Worm (Caenorhabditis elegans) whole organism, midembryonic: ENCODE measurements around the gene F49E11.2.

Experiments
- T22C8.4 ChIP-seq: fragments of 200-800 bp; sonication (Bioruptor generic); IDR thresholded peaks from 2 replicates; pipeline ENCODE4 v1.3.6; 2022; ENCODE audit warnings: missing genetic modification characterization, missing compliant biosample characterization
- cog-1 ChIP-seq: sonication (generic microtip); optimal IDR thresholded peaks from 2 replicates; lab custom pipeline; 2016; ENCODE audit warnings: missing genetic modification characterization, missing compliant biosample characterization
- flt-1 ChIP-seq: fragments of 200-800 bp; sonication (Bioruptor generic); IDR thresholded peaks from 2 replicates; pipeline ENCODE4 v1.3.6; 2022; ENCODE audit warnings: missing genetic modification characterization, missing compliant biosample characterization
- klf-2 ChIP-seq: fragments of 200-800 bp; sonication (Bioruptor generic); conservative IDR thresholded peaks from 2 replicates; pipeline ENCODE4 v1.3.6; 2022; ENCODE audit warnings: missing genetic modification reagents, missing genetic modification characterization, missing compliant biosample characterization
- med-1 ChIP-seq: sonication (generic microtip); optimal IDR thresholded peaks from 2 replicates; lab custom pipeline; 2017; ENCODE audit warnings: missing genetic modification characterization, mild to moderate bottlenecking, missing compliant biosample characterization, antibody characterized with exemption, missing genetic modification reagents; ENCODE audit not compliant: insufficient read depth
- ref-1 ChIP-seq: fragments of 200-800 bp; sonication (Bioruptor generic); conservative IDR thresholded peaks from 2 replicates; pipeline ENCODE4 v1.3.6; 2022; ENCODE audit warnings: missing genetic modification reagents, missing genetic modification characterization, missing compliant biosample characterization
- tab-1 ChIP-seq: fragments of 200-800 bp; sonication (Bioruptor generic); IDR thresholded peaks from 2 replicates; pipeline ENCODE4 v1.3.6; 2022; ENCODE audit warnings: missing genetic modification characterization, missing compliant biosample characterization
- ztf-23 ChIP-seq: fragments of 200-800 bp; sonication (Bioruptor generic); IDR thresholded peaks from 2 replicates; pipeline ENCODE4 v1.3.6; 2022; ENCODE audit warnings: missing genetic modification reagents, missing genetic modification characterization, missing compliant biosample characterization
- ztf-29 ChIP-seq: fragments of 200-800 bp; sonication (Bioruptor generic); IDR thresholded peaks from 2 replicates; pipeline ENCODE4 v1.3.6; 2022; ENCODE audit warnings: missing genetic modification reagents, missing genetic modification characterization, missing compliant biosample characterization

F49E11.2 gene

ce11 chrIV:13059284-13059683 is 20.5 kb upstream of the F49E11.2 start, which contains the start of gene scl-3:
Gene scl-3 (plus strand): TSS chrIV:13059584.
- TF ChIP-seq ztf-23 (GFP tag; lab: Robert Waterston, UW) = no peak

DNA sequence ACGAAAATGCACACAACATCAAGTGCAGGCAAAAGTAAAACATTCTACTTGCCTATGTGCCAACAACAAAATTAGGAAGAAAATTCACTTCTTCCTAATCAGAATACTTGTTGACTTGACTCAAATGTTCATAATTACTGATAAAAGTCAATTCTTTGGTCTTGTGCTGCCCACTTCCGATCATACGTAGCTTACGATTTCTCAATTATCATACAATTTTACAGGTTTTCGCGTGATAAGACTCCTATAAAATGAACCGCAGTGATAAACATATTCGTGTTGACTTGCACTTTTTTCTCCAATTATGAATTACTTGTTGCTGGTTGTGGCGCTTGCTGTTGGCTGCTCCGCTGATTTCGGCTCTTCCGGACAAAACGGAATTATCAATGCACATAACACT is 18.6 kb upstream of the F49E11.2 start, which contains the start of gene scl-2:
scl-2 (plus strand) TSS at position 293 of the 400 bp plus-strand sequence.
- no peak for TF ChIP-seq tab-1 (GFP tag; lab: Robert Waterston, UW)
- TF ChIP-seq ztf-29 (GFP tag; lab: Robert Waterston, UW) = no peak
- TF ChIP-seq flt-1 (GFP tag; lab: Robert Waterston, UW) = no peak
- no peak for TF ChIP-seq cog-1 (tag; lab: Kevin White, UChicago)
- no peak for TF ChIP-seq T22C8.4 (GFP tag; lab: Robert Waterston, UW)
- no peak for TF ChIP-seq klf-2
- no peak for TF ChIP-seq ref-1 (GFP tag; lab: Robert Waterston, UW)
- TF ChIP-seq ztf-23 (GFP tag; lab: Robert Waterston, UW) = no peak

DNA sequence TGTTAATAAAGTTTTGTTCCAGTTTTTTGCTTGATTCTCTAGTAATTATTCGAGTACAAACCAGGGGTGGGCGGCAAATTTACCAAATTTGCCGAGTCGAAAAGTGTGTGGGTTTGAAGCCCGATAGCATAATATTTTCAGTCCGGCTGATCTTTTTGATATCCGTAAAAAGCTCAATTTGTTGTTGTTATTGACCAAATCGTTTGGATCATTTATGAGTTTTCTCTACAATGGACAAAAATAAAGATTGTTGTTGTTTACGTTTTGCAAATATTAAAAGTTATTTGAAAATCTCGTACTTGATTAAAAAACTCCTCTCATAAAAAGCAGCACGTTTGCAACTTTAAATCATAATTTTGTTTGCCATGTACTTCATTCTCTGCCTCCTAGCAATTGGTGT is 17.2 kb upstream of the F49E11.2 start, which contains the start of gene scl-1:
scl-1 (plus strand) TSS at position 301 of the 400 bp plus-strand sequence.
- TF ChIP-seq tab-1 (GFP tag; lab: Robert Waterston, UW) (no peak), T22C8.4 (GFP tag; lab: Robert Waterston, UW) (no peak), ref-1 (GFP tag; lab: Robert Waterston, UW) (no peak), flt-1 (GFP tag; lab: Robert Waterston, UW) (no peak), cog-1 (tag; lab: Kevin White, UChicago) (no peak), klf-2 (no peak), ztf-23 (GFP tag; lab: Robert Waterston, UW) (no peak), ztf-29 (GFP tag; lab: Robert Waterston, UW) (no peak), med-1 (GFP tag; lab: Kevin White, UChicago) (no peak)

DNA sequence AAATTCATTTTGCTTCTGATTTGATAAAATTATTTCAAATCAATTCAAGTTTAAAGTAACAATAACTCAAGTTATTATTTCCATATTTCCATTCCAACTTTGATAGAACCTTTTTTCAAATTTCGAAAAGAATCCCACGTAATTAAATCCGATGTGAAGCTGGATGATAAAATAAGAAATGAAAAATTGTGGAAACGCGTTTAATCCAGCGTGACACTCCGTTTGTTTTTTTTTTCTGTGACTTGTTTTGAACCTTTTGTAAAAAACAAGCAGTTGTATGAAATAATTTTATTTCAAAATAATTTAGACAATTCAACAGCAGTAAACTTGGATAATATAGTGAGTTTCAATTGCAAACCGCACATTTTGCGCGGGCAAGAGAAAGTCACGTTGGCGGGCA is 13.8 kb upstream of the F49E11.2 start, which contains the start of gene F49E11.7:
F49E11.7 (plus strand) TSS at position 301 of the 400 bp plus-strand sequence.
- no peak for TF ChIP-seq med-1 (GFP tag; lab: Kevin White, UChicago)

DNA sequence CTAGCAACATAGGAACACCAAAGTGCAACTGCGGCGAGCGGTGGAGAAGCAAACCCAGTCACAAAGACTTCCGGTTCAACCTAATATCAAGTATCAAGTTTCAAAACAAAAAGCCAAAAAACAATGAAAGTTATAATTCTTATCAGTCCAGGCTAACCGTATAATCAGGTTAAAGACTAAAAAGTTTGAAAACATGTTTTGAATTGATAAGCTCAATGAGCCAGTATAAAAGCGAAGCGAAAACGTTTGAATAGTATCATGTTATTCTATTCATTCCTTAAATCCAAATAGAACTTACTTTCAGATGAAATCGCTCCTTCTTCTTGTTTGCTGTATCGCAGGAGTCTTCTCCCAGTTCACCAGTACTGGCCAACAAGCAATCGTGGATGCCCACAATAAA is 12.3 kb upstream of the F49E11.2 start, which contains the start of gene scl-11:
scl-11 (plus strand) TSS at position 301 of the 400 bp plus-strand sequence.
- TF ChIP-seq cog-1 (tag; lab: Kevin White, UChicago) (no peak), tab-1 (GFP tag; lab: Robert Waterston, UW) (no peak), ztf-29 (GFP tag; lab: Robert Waterston, UW) (no peak), med-1 (GFP tag; lab: Kevin White, UChicago) (no peak), ztf-23 (GFP tag; lab: Robert Waterston, UW) (no peak), T22C8.4 (GFP tag; lab: Robert Waterston, UW) (no peak), flt-1 (GFP tag; lab: Robert Waterston, UW) (no peak), ref-1 (GFP tag; lab: Robert Waterston, UW) (no peak)

DNA sequence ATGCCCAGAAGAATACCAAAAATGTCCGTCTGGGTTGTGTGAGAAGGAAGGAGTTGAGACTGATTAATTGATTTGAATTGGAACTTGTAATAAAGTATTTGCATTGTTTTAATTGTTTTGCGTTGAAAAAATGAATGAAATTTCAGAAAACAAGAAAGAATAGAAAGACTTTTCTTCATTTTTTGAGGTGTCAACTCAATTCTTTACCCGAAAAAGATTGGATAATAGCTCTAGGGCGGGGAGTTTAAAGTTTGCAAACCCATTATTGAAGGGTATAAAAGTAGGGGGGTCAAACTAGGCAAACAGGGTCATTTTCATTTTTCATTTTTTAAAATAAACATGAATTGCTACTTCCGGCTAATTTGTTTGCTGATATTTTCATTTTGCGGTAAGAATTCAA is 9.4 kb upstream of the F49E11.2 start, which contains the start of gene scl-10:
scl-10 (plus strand) TSS at position 301 of the 400 bp plus-strand sequence.
- TF ChIP-seq klf-2 = no peak
- no peak for TF ChIP-seq cog-1 (tag; lab: Kevin White, UChicago)
- TF ChIP-seq ztf-23 (GFP tag; lab: Robert Waterston, UW) = no peak
- no peak for TF ChIP-seq ref-1 (GFP tag; lab: Robert Waterston, UW)

ce11 chrIV:13046848-13047247 is 8.1 kb upstream of the F49E11.2 start, which contains the start of gene scl-9:
Gene scl-9 (plus strand): TSS chrIV:13047148.
- TF ChIP-seq T22C8.4 (GFP tag; lab: Robert Waterston, UW) (no peak), med-1 (GFP tag; lab: Kevin White, UChicago) (no peak), cog-1 (tag; lab: Kevin White, UChicago) (no peak), ztf-23 (GFP tag; lab: Robert Waterston, UW) (no peak), klf-2 (no peak), tab-1 (GFP tag; lab: Robert Waterston, UW) (no peak), flt-1 (GFP tag; lab: Robert Waterston, UW) (no peak), ztf-29 (GFP tag; lab: Robert Waterston, UW) (no peak), ref-1 (GFP tag; lab: Robert Waterston, UW) (no peak)

DNA sequence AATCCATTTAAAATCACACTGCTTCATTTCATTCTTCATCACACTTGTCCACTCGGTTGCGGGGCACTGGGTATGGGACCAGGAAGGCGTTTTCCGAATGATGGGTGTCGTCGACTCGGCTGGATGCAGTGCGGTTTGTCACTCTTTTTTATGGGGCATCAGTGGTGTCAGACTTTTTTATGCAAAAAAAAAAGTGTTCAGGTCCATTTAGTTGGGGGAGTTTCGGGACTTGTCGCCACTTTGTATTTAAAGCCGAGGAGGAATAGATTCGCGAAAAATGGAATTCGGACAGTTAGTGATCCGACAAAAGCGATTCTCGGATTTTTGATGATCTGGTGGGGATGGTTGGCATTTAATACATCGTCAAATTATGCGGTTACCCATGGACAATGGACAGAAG is 6.2 kb upstream of the F49E11.2 start:
- TF ChIP-seq T22C8.4 (GFP tag; lab: Robert Waterston, UW) = no peak
- TF ChIP-seq ztf-29 (GFP tag; lab: Robert Waterston, UW) = no peak
- TF ChIP-seq flt-1 (GFP tag; lab: Robert Waterston, UW) = no peak
- no peak for TF ChIP-seq ztf-23 (GFP tag; lab: Robert Waterston, UW)
- no peak for TF ChIP-seq med-1 (GFP tag; lab: Kevin White, UChicago)
- TF ChIP-seq cog-1 (tag; lab: Kevin White, UChicago) = no peak
- TF ChIP-seq tab-1 (GFP tag; lab: Robert Waterston, UW) = no peak
- TF ChIP-seq klf-2 = no peak

ce11 chrIV:13042091-13042490 is 3.3 kb upstream of the F49E11.2 start, which contains the start of gene amt-2:
Gene amt-2 (plus strand): TSS chrIV:13042391.
- TF ChIP-seq med-1 (GFP tag; lab: Kevin White, UChicago) (no peak), cog-1 (tag; lab: Kevin White, UChicago) (no peak), tab-1 (GFP tag; lab: Robert Waterston, UW) (no peak), flt-1 (GFP tag; lab: Robert Waterston, UW) (no peak), ztf-23 (GFP tag; lab: Robert Waterston, UW) (no peak), ref-1 (GFP tag; lab: Robert Waterston, UW) (no peak), klf-2 (no peak), ztf-29 (GFP tag; lab: Robert Waterston, UW) (no peak), T22C8.4 (GFP tag; lab: Robert Waterston, UW) (no peak)

DNA sequence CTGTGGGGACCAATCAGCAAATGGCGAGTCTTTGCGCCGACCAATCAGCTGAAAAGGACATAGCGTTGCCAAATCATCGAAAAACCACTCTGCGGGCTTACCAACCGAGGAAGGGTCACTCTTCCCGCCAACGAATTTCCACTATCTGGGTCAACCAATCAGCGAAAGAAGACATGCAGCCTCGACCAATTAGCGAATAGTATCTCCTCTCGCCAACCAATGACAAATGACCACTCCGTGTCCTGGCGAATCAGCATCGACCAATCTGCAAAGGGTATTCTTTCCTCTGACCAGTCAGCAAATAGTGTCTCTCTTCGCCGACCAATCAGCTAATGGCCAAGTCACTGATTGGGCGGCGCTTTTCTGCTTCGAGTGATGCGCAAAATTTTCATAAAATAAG is 2.7 kb upstream of the F49E11.2 start:
- no peak for TF ChIP-seq klf-2
- no peak for TF ChIP-seq ztf-29 (GFP tag; lab: Robert Waterston, UW)
- no peak for TF ChIP-seq flt-1 (GFP tag; lab: Robert Waterston, UW)
- TF ChIP-seq tab-1 (GFP tag; lab: Robert Waterston, UW) = no peak
- no peak for TF ChIP-seq med-1 (GFP tag; lab: Kevin White, UChicago)
- TF ChIP-seq ztf-23 (GFP tag; lab: Robert Waterston, UW) = no peak
- no peak for TF ChIP-seq ref-1 (GFP tag; lab: Robert Waterston, UW)
- no peak for TF ChIP-seq cog-1 (tag; lab: Kevin White, UChicago)
- no peak for TF ChIP-seq T22C8.4 (GFP tag; lab: Robert Waterston, UW)
